Fruit fly (Drosophila melanogaster): ENCODE data around the gene CG9701.
A peak's percentile ranks its signal among the peaks of the same experiment; 100 is the strongest.

Gene CG9701

dm6 chr3L:16730645-16731044 lies 2.7 kb upstream of the CG9701 start, which contains the start of gene Dbp73D (continued):
- no peak for TF ChIP-seq her (GFP tag; optimal IDR thresholded peaks at IDR 0.05)
- TF ChIP-seq Jarid2 (GFP tag; optimal IDR thresholded peaks at IDR 0.05): no peak
- no peak for TF ChIP-seq kni (GFP tag; optimal IDR thresholded peaks at IDR 0.05)
- TF ChIP-seq Antp (GFP tag; optimal IDR thresholded peaks at IDR 0.05): no peak
- no peak for TF ChIP-seq CG4424 (GFP tag; optimal IDR thresholded peaks at IDR 0.05)
- no peak for TF ChIP-seq dati (GFP tag; IDR thresholded peaks at IDR 0.05)
- no peak for TF ChIP-seq CG3407 (GFP tag; optimal IDR thresholded peaks at IDR 0.05)
- no peak for TF ChIP-seq pita (GFP tag; optimal IDR thresholded peaks at IDR 0.05)
- no peak for TF ChIP-seq vfl (GFP tag; optimal IDR thresholded peaks at IDR 0.05)
- no peak for TF ChIP-seq CG1603 (tag; optimal IDR thresholded peaks at IDR 0.05)
- no peak for TF ChIP-seq CG3847 (GFP tag; IDR thresholded peaks at IDR 0.05)
- TF ChIP-seq D19B (GFP tag; optimal IDR thresholded peaks at IDR 0.05): no peak
- TF ChIP-seq sob (GFP tag; IDR thresholded peaks at IDR 0.05): no peak
- TF ChIP-seq Mad (GFP tag; optimal IDR thresholded peaks at IDR 0.05): no peak
- peak; percentile 48; the same call in 1 of the 3 replicates for TF ChIP-seq CG6791 (GFP tag; IDR thresholded peaks at IDR 0.05; ENCODE audit: partially characterized antibody)
- TF ChIP-seq CG10462 (GFP tag; optimal IDR thresholded peaks at IDR 0.05): no peak
- TF ChIP-seq CG6654 (GFP tag; optimal IDR thresholded peaks at IDR 0.05): no peak
- TF ChIP-seq pan (optimal IDR thresholded peaks at IDR 0.05): no peak
- no peak for TF ChIP-seq pan (GFP tag; optimal IDR thresholded peaks at IDR 0.05 in 1 of 2, IDR thresholded peaks at IDR 0.05 in 1 of 2)
- TF ChIP-seq dimm (GFP tag; IDR thresholded peaks at IDR 0.05): no peak
- no peak for TF ChIP-seq CG18476 (GFP tag; optimal IDR thresholded peaks at IDR 0.05)
- TF ChIP-seq kay (GFP tag; optimal IDR thresholded peaks at IDR 0.05): no peak
- no peak for TF ChIP-seq az2 (GFP tag; optimal IDR thresholded peaks at IDR 0.05)
- TF ChIP-seq CG13424 (tag; optimal IDR thresholded peaks at IDR 0.05): no peak
- TF ChIP-seq stwl (tag; optimal IDR thresholded peaks at IDR 0.05): peak; percentile 62
- no peak for TF ChIP-seq Eip74EF (GFP tag; optimal IDR thresholded peaks at IDR 0.05)
- TF ChIP-seq CG15479 (GFP tag; optimal IDR thresholded peaks at IDR 0.05): no peak
- TF ChIP-seq caup (GFP tag; optimal IDR thresholded peaks at IDR 0.05; ENCODE audit: severe bottlenecking): no peak
- no peak for TF ChIP-seq ftz-f1 (GFP tag; optimal IDR thresholded peaks at IDR 0.05)
- TF ChIP-seq Camta (GFP tag; optimal IDR thresholded peaks at IDR 0.05): no peak
- TF ChIP-seq Bgb (GFP tag; IDR thresholded peaks at IDR 0.05; ENCODE audit: partially characterized antibody): peak; percentile 52
- no peak for TF ChIP-seq H15 (GFP tag; IDR thresholded peaks at IDR 0.05)
- TF ChIP-seq Max (GFP tag; optimal IDR thresholded peaks at IDR 0.05): peak; percentile 88
- TF ChIP-seq CTCF (GFP tag; optimal IDR thresholded peaks at IDR 0.05): no peak
- TF ChIP-seq CG11723 (GFP tag; optimal IDR thresholded peaks at IDR 0.05): no peak
- TF ChIP-seq CG11456 (GFP tag; IDR thresholded peaks at IDR 0.05): no peak
- no peak for TF ChIP-seq chn (GFP tag; optimal IDR thresholded peaks at IDR 0.05)
- no peak for TF ChIP-seq CG10209 (GFP tag; optimal IDR thresholded peaks at IDR 0.05)
- TF ChIP-seq CG12769 (tag; optimal IDR thresholded peaks at IDR 0.05): no peak
- TF ChIP-seq CG11398 (GFP tag; optimal IDR thresholded peaks at IDR 0.05): no peak
- TF ChIP-seq sim (GFP tag; IDR thresholded peaks at IDR 0.05): no peak
- TF ChIP-seq CG11093 (GFP tag; IDR thresholded peaks at IDR 0.05): no peak
- no peak for TF ChIP-seq CG2712 (tag; optimal IDR thresholded peaks at IDR 0.05)
- peak; percentile 52 for TF ChIP-seq CG9437 (GFP tag; optimal IDR thresholded peaks at IDR 0.05)
- TF ChIP-seq bcd (GFP tag; optimal IDR thresholded peaks at IDR 0.05): no peak
- TF ChIP-seq CG8388 (GFP tag; optimal IDR thresholded peaks at IDR 0.05): no peak
- peak; percentile 66 for TF ChIP-seq pzg (GFP tag; optimal IDR thresholded peaks at IDR 0.05)
- no peak for TF ChIP-seq Ets65A (GFP tag)
- no peak for TF ChIP-seq NC2β (GFP tag; optimal IDR thresholded peaks at IDR 0.05)
- no peak for TF ChIP-seq tup (GFP tag; optimal IDR thresholded peaks at IDR 0.05)
- TF ChIP-seq ind (GFP tag; optimal IDR thresholded peaks at IDR 0.05): no peak
- TF ChIP-seq Tbp (GFP tag; optimal IDR thresholded peaks at IDR 0.05): no peak
- no peak for TF ChIP-seq btn (GFP tag; optimal IDR thresholded peaks at IDR 0.05)
